Fruit fly (Drosophila melanogaster): ENCODE measurements around the gene nSyb.

dm6 chr3L:1637652-1638051 is at the start of gene nSyb:
- TF ChIP-seq Sin3A (optimal IDR thresholded peaks at IDR 0.05) (no peak), h (optimal IDR thresholded peaks at IDR 0.05) (no peak), Myc (optimal IDR thresholded peaks at IDR 0.05) (no peak), ttk (optimal IDR thresholded peaks at IDR 0.05) (no peak)

All from Kc167 (cell line).